Worm (Caenorhabditis elegans) whole organism, midembryonic: ENCODE results near the gene efl-3.

ENCODE experiments used
- cog-1 ChIP-seq: sonication (generic microtip); optimal IDR thresholded peaks from 2 replicates; lab custom pipeline; 2016; ENCODE audit warnings: missing genetic modification characterization, missing compliant biosample characterization
- flt-1 ChIP-seq: fragments of 200-800 bp; sonication (Bioruptor generic); IDR thresholded peaks from 2 replicates; pipeline ENCODE4 v1.3.6; 2022; ENCODE audit warnings: missing genetic modification characterization, missing compliant biosample characterization
- ztf-29 ChIP-seq: fragments of 200-800 bp; sonication (Bioruptor generic); IDR thresholded peaks from 2 replicates; pipeline ENCODE4 v1.3.6; 2022; ENCODE audit warnings: missing genetic modification reagents, missing genetic modification characterization, missing compliant biosample characterization

DNA sequence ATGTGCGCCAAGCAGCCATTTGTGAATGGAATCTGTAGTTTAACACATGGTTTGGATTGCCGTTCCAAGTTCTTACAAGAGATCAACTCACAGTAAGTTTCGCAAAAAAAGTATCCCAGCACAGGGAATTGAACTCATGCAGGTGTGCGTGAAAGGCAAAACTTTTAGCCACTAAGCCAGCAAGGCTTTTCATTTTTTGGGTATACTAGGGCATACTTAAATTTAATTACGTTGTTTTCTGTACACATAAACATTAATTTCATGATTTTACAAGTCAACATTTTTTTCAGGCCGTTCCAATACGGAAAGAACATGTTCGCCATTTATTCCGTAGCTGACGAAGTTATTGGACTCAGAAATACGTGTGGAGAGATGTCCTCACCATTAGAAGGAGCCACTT, 29.0 kb downstream of the efl-3 start:
- TF ChIP-seq flt-1 (GFP tag; lab: Robert Waterston, UW) (no peak), ztf-29 (no peak), cog-1 (tag; lab: Kevin White, UChicago) (no peak)
